Worm (Caenorhabditis elegans) whole organism, L4 larva: ENCODE results near the gene Y51H4A.938.

ENCODE experiments used
- aly-2 ChIP-seq: sonication (generic microtip); optimal IDR thresholded peaks from 2 replicates; lab custom pipeline; 2018; ENCODE audit warnings: missing biosample characterization, missing genetic modification characterization
- ama-1 ChIP-seq: fragments of 150-350 bp; optimal IDR thresholded peaks from 2 replicates; lab custom pipeline; 2014; ENCODE audit warnings: inconsistent platforms, mixed read lengths
- ceh-44 ChIP-seq: fragments of 200-800 bp; sonication (Bioruptor generic); IDR thresholded peaks from 2 replicates; pipeline ENCODE4 v1.3.6; 2022; ENCODE audit warnings: missing genetic modification reagents, missing genetic modification characterization, missing compliant biosample characterization
- fos-1 ChIP-seq: fragments of 150-350 bp; optimal IDR thresholded peaks from 2 replicates; lab custom pipeline; 2014; ENCODE audit warnings: missing biosample characterization, missing genetic modification characterization
- lin-13 ChIP-seq: fragments of 150-350 bp; optimal IDR thresholded peaks from 2 replicates; lab custom pipeline; 2014; ENCODE audit warnings: missing biosample characterization, missing genetic modification reagents, missing genetic modification characterization
- lin-29 ChIP-seq: fragments of 200-800 bp; sonication (Bioruptor generic); IDR thresholded peaks from 2 replicates; pipeline ENCODE4 v1.3.6; 2022; ENCODE audit warnings: missing genetic modification reagents, missing genetic modification characterization, missing compliant biosample characterization
- nhr-237 ChIP-seq: sonication (generic microtip); optimal IDR thresholded peaks from 2 replicates; lab custom pipeline; 2017; ENCODE audit warnings: missing biosample characterization, missing genetic modification characterization
- nhr-25 ChIP-seq: sonication (generic microtip); optimal IDR thresholded peaks from 2 replicates; lab custom pipeline; 2017; ENCODE audit warnings: missing genetic modification characterization, mild to moderate bottlenecking, missing compliant biosample characterization, antibody characterized with exemption, moderate library complexity, borderline replicate concordance; ENCODE audit not compliant: insufficient read depth
- nhr-77 ChIP-seq: fragments of 150-350 bp; optimal IDR thresholded peaks from 2 replicates; lab custom pipeline; 2014; ENCODE audit warnings: missing biosample characterization, missing genetic modification characterization
- ztf-11 ChIP-seq: fragments of 150-350 bp; optimal IDR thresholded peaks from 2 replicates; lab custom pipeline; 2014; ENCODE audit warnings: missing biosample characterization, missing genetic modification characterization

- TF ChIP-seq ama-1 (lab: Kevin White, UChicago) (no peak), lin-29 (no peak), nhr-25 (tag; lab: Kevin White, UChicago) (no peak), ceh-44 (GFP tag; lab: Robert Waterston, UW) (no peak), fos-1 (tag; lab: Kevin White, UChicago) (no peak), nhr-237 (no peak), lin-13 (GFP tag; lab: Kevin White, UChicago) (no peak), nhr-77 (no peak), ztf-11 (tag; lab: Kevin White, UChicago) (no peak), aly-2 (tag; lab: Kevin White, UChicago) (no peak)
These were observed 38.0 kb upstream of the Y51H4A.938 start, which contains the start of gene dlc-4 for ce11 chrIV:16442963-16443362.
